Worm (Caenorhabditis elegans): Measurements from ENCODE around the gene ceh-89.
A peak's percentile ranks its signal among the peaks of the same experiment; 100 is the strongest.
"Not testable (repeated sequence)": the region's sequence is repeated elsewhere in the genome, so short reads cannot be mapped to it uniquely, and the experiment has no call there.

The ceh-89 gene

ce11 chrX:14134244-14134643 lies 7.5 kb upstream of the ceh-89 start, which contains the start of gene F28H6.8 (continued):
- TF ChIP-seq zag-1 (tag; optimal IDR thresholded peaks at IDR 0.05) (no peak), lsy-2 (tag; optimal IDR thresholded peaks at IDR 0.05) (no peak)

- peak; percentile 3 for TF ChIP-seq elt-2 (tag; optimal IDR thresholded peaks at IDR 0.05)
- TF ChIP-seq ceh-8 (GFP tag; optimal IDR thresholded peaks at IDR 0.05) = no peak
- TF ChIP-seq lin-35 (GFP tag; optimal IDR thresholded peaks at IDR 0.05) = peak in 1 of 2 experiments; percentile 14
- TF ChIP-seq snu-23 (GFP tag; optimal IDR thresholded peaks at IDR 0.05) = peak; percentile 17
Measured at ce11 chrX:14134883-14135282, 6.9 kb upstream of the ceh-89 start.

- TF ChIP-seq rnt-1 (tag; optimal IDR thresholded peaks at IDR 0.05) = peak; percentile 16
- 0 out of 2 replicates have a peak, but pooled peaks have one; percentile 20 for TF ChIP-seq nhr-19 (GFP tag; conservative IDR thresholded peaks at IDR 0.05)
- peak; percentile 15 for TF ChIP-seq nhr-20 (tag; optimal IDR thresholded peaks at IDR 0.05)
- peak; percentile 45 for TF ChIP-seq snu-23 (GFP tag; optimal IDR thresholded peaks at IDR 0.05)
- TF ChIP-seq nhr-90 (tag; optimal IDR thresholded peaks at IDR 0.05; ENCODE audit: poor library complexity) = peak; percentile 49
- peak; percentile 23 for TF ChIP-seq nhr-71 (tag; optimal IDR thresholded peaks at IDR 0.05)
- TF ChIP-seq efl-1 (optimal IDR thresholded peaks at IDR 0.05) = not testable (repeated sequence)
- TF ChIP-seq efl-1 (GFP tag; optimal IDR thresholded peaks at IDR 0.05 in 1 of 2) = peak in 1 of 2 experiments; percentile 56
Measured at ce11 chrX:14136795-14137194, 5.0 kb upstream of the ceh-89 start.

- TF ChIP-seq hlh-17 (GFP tag; optimal IDR thresholded peaks at IDR 0.05; ENCODE audit: borderline replicate concordance) = no peak
- TF ChIP-seq efl-3 (GFP tag; optimal IDR thresholded peaks at IDR 0.05) = no peak
- TF ChIP-seq lin-39 (tag; optimal IDR thresholded peaks at IDR 0.05) = no peak
- no peak for TF ChIP-seq dpl-1 (GFP tag; optimal IDR thresholded peaks at IDR 0.05)
- TF ChIP-seq hlh-4 (tag; optimal IDR thresholded peaks at IDR 0.05) = no peak
- TF ChIP-seq nhr-28 (tag; optimal IDR thresholded peaks at IDR 0.05) = no peak
- TF ChIP-seq ceh-8 (GFP tag; optimal IDR thresholded peaks at IDR 0.05) = no peak
- TF ChIP-seq unc-98 (GFP tag; IDR thresholded peaks at IDR 0.05) = no peak
- TF ChIP-seq lsy-2 (tag; optimal IDR thresholded peaks at IDR 0.05) = no peak
Measured at ce11 chrX:14140040-14140439, 1.7 kb upstream of the ceh-89 start, which contains the start of gene nkat-1. TSS of gene nkat-1 (minus strand) at chrX:14140140.

- TF ChIP-seq tbx-2 (tag; optimal IDR thresholded peaks at IDR 0.05) (no peak), sptf-1 (tag; optimal IDR thresholded peaks at IDR 0.05) (no peak), egl-27 (tag; optimal IDR thresholded peaks at IDR 0.05) (no peak), nhr-19 (GFP tag; conservative IDR thresholded peaks at IDR 0.05) (no peak), efl-1 (optimal IDR thresholded peaks at IDR 0.05) (no peak), efl-1 (GFP tag; optimal IDR thresholded peaks at IDR 0.05 in 1 of 2) (peak; percentile 13 to 92), alr-1 (tag; optimal IDR thresholded peaks at IDR 0.05; ENCODE audit: borderline replicate concordance) (no peak), fkh-8 (tag; optimal IDR thresholded peaks at IDR 0.05) (no peak), zip-4 (GFP tag; optimal IDR thresholded peaks at IDR 0.05) (no peak), isw-1 (GFP tag; IDR thresholded peaks at IDR 0.05) (no peak), lin-13 (GFP tag; optimal IDR thresholded peaks at IDR 0.05) (no peak), ceh-90 (tag; optimal IDR thresholded peaks at IDR 0.05) (no peak), unc-86 (tag; optimal IDR thresholded peaks at IDR 0.05) (no peak), dpl-1 (GFP tag; optimal IDR thresholded peaks at IDR 0.05) (peak in 1 of 3 experiments; percentile 41), lin-35 (GFP tag; optimal IDR thresholded peaks at IDR 0.05) (peak in 1 of 2 experiments; percentile 16)
Measured at ce11 chrX:14141344-14141841, 353 bp upstream of the ceh-89 start.

- TF ChIP-seq lin-35 (GFP tag; optimal IDR thresholded peaks at IDR 0.05) = peak in 1 of 2 experiments; percentile 37
- peak in 1 of 2 experiments; percentile 11 for TF ChIP-seq mdl-1 (tag; optimal IDR thresholded peaks at IDR 0.05)
- no peak for TF ChIP-seq ama-1 (optimal IDR thresholded peaks at IDR 0.05)
- TF ChIP-seq sox-4 (tag; optimal IDR thresholded peaks at IDR 0.05) = no peak
- TF ChIP-seq sup-37 (GFP tag; optimal IDR thresholded peaks at IDR 0.05) = no peak
- TF ChIP-seq nhr-71 (tag; optimal IDR thresholded peaks at IDR 0.05) = no peak
- TF ChIP-seq lin-13 (GFP tag; optimal IDR thresholded peaks at IDR 0.05) = no peak
- TF ChIP-seq zag-1 (tag; optimal IDR thresholded peaks at IDR 0.05) = no peak
- no peak for TF ChIP-seq pag-3 (tag; optimal IDR thresholded peaks at IDR 0.05; ENCODE audit: borderline replicate concordance, insufficient read depth)
- no peak for TF ChIP-seq unc-86 (tag; optimal IDR thresholded peaks at IDR 0.05)
- peak; percentile 21 for TF ChIP-seq elt-2 (tag; optimal IDR thresholded peaks at IDR 0.05)
- TF ChIP-seq ztf-11 (tag; optimal IDR thresholded peaks at IDR 0.05) = no peak
- no peak for TF ChIP-seq pqm-1 (tag; optimal IDR thresholded peaks at IDR 0.05)
- no peak for TF ChIP-seq ceh-8 (GFP tag; optimal IDR thresholded peaks at IDR 0.05)
- peak; percentile 33 for TF ChIP-seq C16A3.4 (tag; optimal IDR thresholded peaks at IDR 0.05)
- TF ChIP-seq sptf-1 (tag; optimal IDR thresholded peaks at IDR 0.05) = no peak
- no peak for TF ChIP-seq unc-62 (GFP tag; optimal IDR thresholded peaks at IDR 0.05)
- TF ChIP-seq xbp-1 (tag; optimal IDR thresholded peaks at IDR 0.05) = no peak
- TF ChIP-seq F16B12.6 (tag; optimal IDR thresholded peaks at IDR 0.05) = no peak
- TF ChIP-seq egl-27 (tag; optimal IDR thresholded peaks at IDR 0.05) = no peak
Measured at ce11 chrX:14145634-14146033, 3.9 kb downstream of the ceh-89 start.
